Fruit fly (Drosophila melanogaster): Measurements from ENCODE around the gene MED20.

The MED20 gene

dm6 chr2L:8082692-8083412, 10.2 kb upstream of the MED20 start, which contains the start of gene Mcr (continued):
- TF ChIP-seq Xrp1 (GFP tag; IDR thresholded peaks at IDR 0.05), result no peak
- TF ChIP-seq CG31441 (GFP tag; IDR thresholded peaks at IDR 0.05), result peak; percentile 12; the same call in 1 of the 2 replicates
- peak; percentile 8 for TF ChIP-seq CG1602 (GFP tag; optimal IDR thresholded peaks at IDR 0.05)
- peak; percentile 23; the same call in 1 of the 2 replicates for TF ChIP-seq hbn (GFP tag; IDR thresholded peaks at IDR 0.05; ENCODE audit: partially characterized antibody)
- TF ChIP-seq jing (GFP tag; optimal IDR thresholded peaks at IDR 0.05), result no peak
- no peak for TF ChIP-seq gt (GFP tag; IDR thresholded peaks at IDR 0.05)
- TF ChIP-seq Ptx1 (GFP tag; IDR thresholded peaks at IDR 0.05), result 0 out of 2 replicates have a peak, but pooled peaks have one; percentile 26
- TF ChIP-seq NC2β (GFP tag; optimal IDR thresholded peaks at IDR 0.05), result no peak
- TF ChIP-seq abd-A (tag; optimal IDR thresholded peaks at IDR 0.05), result no peak
- no peak for TF ChIP-seq Gsc (GFP tag; IDR thresholded peaks at IDR 0.05)
- TF ChIP-seq CG15011 (GFP tag; optimal IDR thresholded peaks at IDR 0.05), result no peak
- TF ChIP-seq chm (GFP tag; IDR thresholded peaks at IDR 0.05), result no peak; the same call in 1 of the 2 replicates
- no peak for TF ChIP-seq tgo (GFP tag; IDR thresholded peaks at IDR 0.05)
- TF ChIP-seq h (optimal IDR thresholded peaks at IDR 0.05), result no peak
- TF ChIP-seq Sry-δ (GFP tag; optimal IDR thresholded peaks at IDR 0.05), result peak; percentile 86
- no peak for TF ChIP-seq Oli (tag; optimal IDR thresholded peaks at IDR 0.05)
- TF ChIP-seq CG4424 (GFP tag; optimal IDR thresholded peaks at IDR 0.05), result peak; percentile 8
- no peak for TF ChIP-seq caup (GFP tag; optimal IDR thresholded peaks at IDR 0.05; ENCODE audit: severe bottlenecking)
- no peak for TF ChIP-seq CG1529 (GFP tag; optimal IDR thresholded peaks at IDR 0.05)
- no peak for TF ChIP-seq aop (GFP tag; IDR thresholded peaks at IDR 0.05)
- no peak for TF ChIP-seq chif (GFP tag; optimal IDR thresholded peaks at IDR 0.05)
- TF ChIP-seq CG10267 (tag; optimal IDR thresholded peaks at IDR 0.05), result peak; percentile 93
- peak; percentile 50; the same call in 1 of the 3 replicates for TF ChIP-seq Opbp (GFP tag; IDR thresholded peaks at IDR 0.05; ENCODE audit: partially characterized antibody)
- no peak for TF ChIP-seq CG8089 (GFP tag; optimal IDR thresholded peaks at IDR 0.05)
- 0 out of 2 replicates have a peak, but pooled peaks have one; percentile 2 for TF ChIP-seq H2.0 (GFP tag; IDR thresholded peaks at IDR 0.05)
- TF ChIP-seq CG11695 (GFP tag; IDR thresholded peaks at IDR 0.05), result no peak
- TF ChIP-seq CG6689 (GFP tag; IDR thresholded peaks at IDR 0.05), result no peak
- no peak for TF ChIP-seq Deaf1 (tag; optimal IDR thresholded peaks at IDR 0.05)
- TF ChIP-seq zen (tag; optimal IDR thresholded peaks at IDR 0.05), result no peak
- TF ChIP-seq tio (GFP tag; optimal IDR thresholded peaks at IDR 0.05), result no peak
- TF ChIP-seq CG42726 (GFP tag; IDR thresholded peaks at IDR 0.05; ENCODE audit: partially characterized antibody), result peak; percentile 34; the same call in 1 of the 2 replicates
- peak; percentile 26 for TF ChIP-seq CG12104 (GFP tag; optimal IDR thresholded peaks at IDR 0.05)
- no peak for TF ChIP-seq ATbp (GFP tag; optimal IDR thresholded peaks at IDR 0.05)
- no peak for TF ChIP-seq CG11456 (GFP tag; IDR thresholded peaks at IDR 0.05)
- TF ChIP-seq emc (GFP tag; optimal IDR thresholded peaks at IDR 0.05), result no peak
- TF ChIP-seq Rx (GFP tag; IDR thresholded peaks at IDR 0.05), result no peak
- TF ChIP-seq D (optimal IDR thresholded peaks at IDR 0.05), result peak; percentile 47
- no peak for TF ChIP-seq D (GFP tag; optimal IDR thresholded peaks at IDR 0.05)
- TF ChIP-seq CG10321 (GFP tag; IDR thresholded peaks at IDR 0.05), result peak; percentile 53; the same call in 1 of the 2 replicates
- TF ChIP-seq fru (optimal IDR thresholded peaks at IDR 0.05), result no peak
- TF ChIP-seq usp (GFP tag; optimal IDR thresholded peaks at IDR 0.05), result no peak
- peak; percentile 60 for TF ChIP-seq MESR4 (GFP tag; optimal IDR thresholded peaks at IDR 0.05)
- TF ChIP-seq CG10209 (GFP tag; optimal IDR thresholded peaks at IDR 0.05), result no peak
- no peak for TF ChIP-seq cg (GFP tag; optimal IDR thresholded peaks at IDR 0.05)
- peak; percentile 11 for TF ChIP-seq CG7786 (GFP tag; optimal IDR thresholded peaks at IDR 0.05)
- no peak for TF ChIP-seq dati (GFP tag; IDR thresholded peaks at IDR 0.05)
- TF ChIP-seq CG3065 (GFP tag; optimal IDR thresholded peaks at IDR 0.05), result no peak
- peak; percentile 18 for TF ChIP-seq mam (GFP tag; optimal IDR thresholded peaks at IDR 0.05)
- TF ChIP-seq ap (GFP tag; IDR thresholded peaks at IDR 0.05), result no peak
- no peak for TF ChIP-seq CG1024 (GFP tag; IDR thresholded peaks at IDR 0.05)
- no peak for TF ChIP-seq repo (GFP tag; optimal IDR thresholded peaks at IDR 0.05)

Data from whole organism, embryonic.